Fruit fly (Drosophila melanogaster): ENCODE measurements around the gene bou.

Gene bou

dm6 chrX:6973340-6973739 lies 12.9 kb upstream of the bou start, which contains the start of gene CG3040 (continued):
- TF ChIP-seq gsb (GFP tag; IDR thresholded peaks at IDR 0.05), result no peak
- TF ChIP-seq chm (GFP tag; IDR thresholded peaks at IDR 0.05), result no peak
- no peak for TF ChIP-seq ap (GFP tag; IDR thresholded peaks at IDR 0.05)
- TF ChIP-seq CG34422 (GFP tag; IDR thresholded peaks at IDR 0.05), result no peak
- TF ChIP-seq Hr78 (GFP tag; optimal IDR thresholded peaks at IDR 0.05), result no peak
- no peak for TF ChIP-seq ash1 (GFP tag; optimal IDR thresholded peaks at IDR 0.05)
- no peak for TF ChIP-seq CG9727 (GFP tag; optimal IDR thresholded peaks at IDR 0.05)
- peak; percentile 99 for TF ChIP-seq CG15601 (tag; optimal IDR thresholded peaks at IDR 0.05)
- no peak for TF ChIP-seq CG2202 (tag; optimal IDR thresholded peaks at IDR 0.05)
- no peak for TF ChIP-seq CG12299 (tag; optimal IDR thresholded peaks at IDR 0.05)
- TF ChIP-seq dmrt99B (tag; optimal IDR thresholded peaks at IDR 0.05), result peak; percentile 37
- peak; percentile 16 for TF ChIP-seq CG10979 (tag; optimal IDR thresholded peaks at IDR 0.05)
- TF ChIP-seq salm (tag; optimal IDR thresholded peaks at IDR 0.05), result no peak
- peak; percentile 41; the same call in 1 of the 2 replicates for TF ChIP-seq stc (GFP tag; IDR thresholded peaks at IDR 0.05)
- peak; percentile 57 for TF ChIP-seq stwl (tag; optimal IDR thresholded peaks at IDR 0.05)
- no peak for TF ChIP-seq CG10147 (GFP tag; optimal IDR thresholded peaks at IDR 0.05)
- no peak for TF ChIP-seq cwo (GFP tag; optimal IDR thresholded peaks at IDR 0.05)
- no peak for TF ChIP-seq Trl (optimal IDR thresholded peaks at IDR 0.05)
- TF ChIP-seq Trl (GFP tag; optimal IDR thresholded peaks at IDR 0.05), result no peak
- no peak for TF ChIP-seq maf-S (GFP tag; optimal IDR thresholded peaks at IDR 0.05)
- peak; percentile 41 for TF ChIP-seq nmo (GFP tag; optimal IDR thresholded peaks at IDR 0.05)
- no peak for TF ChIP-seq NC2α (GFP tag; optimal IDR thresholded peaks at IDR 0.05)
- no peak for TF ChIP-seq CG2889 (GFP tag; IDR thresholded peaks at IDR 0.05)
- TF ChIP-seq CTCF (GFP tag; optimal IDR thresholded peaks at IDR 0.05), result peak; percentile 42
- TF ChIP-seq Tbp (GFP tag; optimal IDR thresholded peaks at IDR 0.05), result no peak
- TF ChIP-seq CG10431 (GFP tag; optimal IDR thresholded peaks at IDR 0.05), result no peak
- TF ChIP-seq scrt (GFP tag; optimal IDR thresholded peaks at IDR 0.05), result no peak
- peak; percentile 33 for TF ChIP-seq sd (tag; optimal IDR thresholded peaks at IDR 0.05)
- TF ChIP-seq caup (GFP tag; optimal IDR thresholded peaks at IDR 0.05; ENCODE audit: severe bottlenecking), result no peak
- no peak for TF ChIP-seq CG2129 (GFP tag; IDR thresholded peaks at IDR 0.05; ENCODE audit: partially characterized antibody)
- TF ChIP-seq HHEX (GFP tag; optimal IDR thresholded peaks at IDR 0.05), result no peak
- peak; percentile 2 for TF ChIP-seq CG3065 (GFP tag; optimal IDR thresholded peaks at IDR 0.05)
- TF ChIP-seq Doc2 (GFP tag; IDR thresholded peaks at IDR 0.05), result no peak
- TF ChIP-seq CG10366 (GFP tag; IDR thresholded peaks at IDR 0.05), result peak; percentile 39; the same call in 1 of the 2 replicates
- peak; percentile 9 for TF ChIP-seq nom (GFP tag; optimal IDR thresholded peaks at IDR 0.05)
- no peak for TF ChIP-seq nerfin-2 (GFP tag; IDR thresholded peaks at IDR 0.05; ENCODE audit: partially characterized antibody)
- TF ChIP-seq CG3995 (GFP tag; optimal IDR thresholded peaks at IDR 0.05), result no peak
- TF ChIP-seq Opbp (GFP tag; IDR thresholded peaks at IDR 0.05; ENCODE audit: partially characterized antibody), result no peak
- no peak for TF ChIP-seq pros (GFP tag; optimal IDR thresholded peaks at IDR 0.05)
- peak; percentile 48; the same call in 1 of the 3 replicates for TF ChIP-seq ken (GFP tag; IDR thresholded peaks at IDR 0.05)
- no peak for TF ChIP-seq CG4360 (GFP tag; IDR thresholded peaks at IDR 0.05)
- peak; percentile 28 for TF ChIP-seq gcm (GFP tag; optimal IDR thresholded peaks at IDR 0.05)
- no peak for TF ChIP-seq toy (GFP tag; IDR thresholded peaks at IDR 0.05)
- no peak for TF ChIP-seq CG1024 (GFP tag; IDR thresholded peaks at IDR 0.05)
- TF ChIP-seq CG18764 (GFP tag; optimal IDR thresholded peaks at IDR 0.05), result no peak
- no peak for TF ChIP-seq croc (GFP tag; conservative IDR thresholded peaks at IDR 0.05)
- no peak for TF ChIP-seq CG6254 (GFP tag; optimal IDR thresholded peaks at IDR 0.05)
- TF ChIP-seq oc (tag; optimal IDR thresholded peaks at IDR 0.05), result no peak
- peak; percentile 31 for TF ChIP-seq zen (tag; optimal IDR thresholded peaks at IDR 0.05)
- no peak for TF ChIP-seq CG12104 (GFP tag; optimal IDR thresholded peaks at IDR 0.05)
- TF ChIP-seq CG12219 (GFP tag; optimal IDR thresholded peaks at IDR 0.05), result no peak
- TF ChIP-seq Kr (GFP tag; optimal IDR thresholded peaks at IDR 0.05), result no peak
